Worm (Caenorhabditis elegans): Measurements from ENCODE around the gene F14H12.8.

ce11 chrX:4322847-4323455, 41.8 kb downstream of the F14H12.8 start:
- peak in 1 of 2 experiments; percentile 78 for TF ChIP-seq unc-62 (GFP tag; optimal IDR thresholded peaks at IDR 0.05 in 1 of 2)
- no peak for TF ChIP-seq unc-62 (tag; optimal IDR thresholded peaks at IDR 0.05)
- no peak for TF ChIP-seq nhr-6 (tag; optimal IDR thresholded peaks at IDR 0.05)
- TF ChIP-seq Y48G9A.11 (GFP tag; IDR thresholded peaks at IDR 0.05): no peak
- no peak for TF ChIP-seq hmg-1.1 (GFP tag; IDR thresholded peaks at IDR 0.05)
- TF ChIP-seq pqm-1 (tag; optimal IDR thresholded peaks at IDR 0.05): no peak

Data from whole organism, L4 larva.